Fruit fly (Drosophila melanogaster) whole organism, embryonic: Measurements from ENCODE around the gene Uro.

Experiments used
- Abd-B ChIP-seq: fragments of 200-800 bp; sonication (Bioruptor generic); optimal IDR thresholded peaks from 2 replicates; lab custom pipeline; 2018; ENCODE audit warnings: missing biosample characterization, mild to moderate bottlenecking, missing genetic modification characterization, moderate library complexity
- Atf6 ChIP-seq: fragments of 200-800 bp; sonication (Bioruptor generic); IDR thresholded peaks from 2 replicates; pipeline ENCODE4 v1.3.6; 2022; ENCODE audit warnings: missing biosample characterization, missing genetic modification characterization
- B-H2 ChIP-seq: fragments of 200-800 bp; sonication (Bioruptor generic); optimal IDR thresholded peaks from 2 replicates; lab custom pipeline; 2018; ENCODE audit warnings: missing biosample characterization, mild to moderate bottlenecking, missing genetic modification characterization
- CG12071 ChIP-seq: fragments of 200-800 bp; sonication (Bioruptor generic); optimal IDR thresholded peaks from 3 replicates; lab custom pipeline; 2018; ENCODE audit warnings: missing biosample characterization, mild to moderate bottlenecking, missing genetic modification characterization
- CG1233 ChIP-seq: fragments of 200-800 bp; sonication (Bioruptor generic); optimal IDR thresholded peaks from 4 replicates; lab custom pipeline; 2018; ENCODE audit warnings: missing biosample characterization, mild to moderate bottlenecking, missing genetic modification characterization
- CG13123 ChIP-seq: fragments of 200-800 bp; sonication (Bioruptor generic); optimal IDR thresholded peaks from 2 replicates; lab custom pipeline; 2016; ENCODE audit warnings: missing biosample characterization, missing genetic modification characterization
- CG14860 ChIP-seq: fragments of 200-800 bp; sonication (Bioruptor generic); IDR thresholded peaks from 3 replicates; pipeline ENCODE4 v1.3.6; 2022; ENCODE audit warnings: missing biosample characterization, missing genetic modification characterization; ENCODE audit not compliant: partially characterized antibody
- CG15479 ChIP-seq: fragments of 200-800 bp; sonication (Bioruptor generic); optimal IDR thresholded peaks from 3 replicates; lab custom pipeline; 2019; ENCODE audit warnings: missing biosample characterization, mild to moderate bottlenecking, missing genetic modification characterization, moderate library complexity
- CG17612 ChIP-seq: fragments of 200-800 bp; sonication (Bioruptor generic); IDR thresholded peaks from 2 replicates; pipeline ENCODE4 v1.3.6; 2022; ENCODE audit warnings: missing biosample characterization, missing genetic modification characterization
- CG17912 ChIP-seq: fragments of 200-800 bp; sonication (Bioruptor generic); optimal IDR thresholded peaks from 2 replicates; lab custom pipeline; 2018; ENCODE audit warnings: missing biosample characterization, mild to moderate bottlenecking, missing genetic modification characterization
- CG18476 ChIP-seq: fragments of 200-800 bp; sonication (Bioruptor generic); optimal IDR thresholded peaks from 2 replicates; lab custom pipeline; 2016; ENCODE audit warnings: missing biosample characterization, mild to moderate bottlenecking, missing genetic modification characterization
- CG30020 ChIP-seq: fragments of 200-800 bp; optimal IDR thresholded peaks from 2 replicates; lab custom pipeline; 2019; ENCODE audit warnings: missing biosample characterization, mild to moderate bottlenecking, missing genetic modification characterization, moderate library complexity
- CG4854 ChIP-seq: fragments of 200-800 bp; sonication (Bioruptor generic); optimal IDR thresholded peaks from 2 replicates; lab custom pipeline; 2016; ENCODE audit warnings: missing biosample characterization, missing genetic modification characterization, inconsistent platforms
- CG6689 ChIP-seq: fragments of 200-800 bp; sonication (Bioruptor generic); IDR thresholded peaks from 2 replicates; pipeline ENCODE4 v1.3.6; 2022; ENCODE audit warnings: missing biosample characterization, missing genetic modification characterization
- CG7372 ChIP-seq: fragments of 200-800 bp; sonication (Bioruptor generic); IDR thresholded peaks from 2 replicates; pipeline ENCODE4 v1.3.6; 2022; ENCODE audit warnings: missing biosample characterization, missing genetic modification characterization
- CG7963 ChIP-seq: fragments of 200-800 bp; sonication (Bioruptor generic); IDR thresholded peaks from 3 replicates; pipeline ENCODE4 v1.3.6; 2022; ENCODE audit warnings: missing biosample characterization, missing genetic modification characterization; ENCODE audit not compliant: partially characterized antibody
- CG7987 ChIP-seq: fragments of 200-800 bp; sonication (Bioruptor generic); optimal IDR thresholded peaks from 2 replicates; lab custom pipeline; 2018; ENCODE audit warnings: missing biosample characterization, mild to moderate bottlenecking, missing genetic modification characterization, moderate library complexity
- CHES-1-like ChIP-seq: fragments of 200-800 bp; sonication (Bioruptor generic); optimal IDR thresholded peaks from 2 replicates; lab custom pipeline; 2016; ENCODE audit warnings: missing biosample characterization, missing genetic modification characterization
- Ets97D ChIP-seq: fragments of 200-800 bp; sonication (Bioruptor generic); optimal IDR thresholded peaks from 3 replicates; lab custom pipeline; 2016; ENCODE audit warnings: missing biosample characterization, missing genetic modification characterization
- Gsc ChIP-seq: fragments of 200-800 bp; sonication (Bioruptor generic); IDR thresholded peaks from 2 replicates; pipeline ENCODE4 v1.3.6; 2022; ENCODE audit warnings: missing biosample characterization, missing genetic modification characterization
- H15 ChIP-seq: fragments of 200-800 bp; sonication (Bioruptor generic); IDR thresholded peaks from 3 replicates; pipeline ENCODE4 v1.3.6; 2022; ENCODE audit warnings: missing biosample characterization, missing genetic modification characterization
- HHEX ChIP-seq: fragments of 200-800 bp; sonication (Bioruptor generic); optimal IDR thresholded peaks from 3 replicates; lab custom pipeline; 2017; ENCODE audit warnings: missing biosample characterization, mild to moderate bottlenecking, missing genetic modification characterization, missing genetic modification reagents
- Neu2 ChIP-seq: fragments of 200-800 bp; sonication (Bioruptor generic); optimal IDR thresholded peaks from 3 replicates; lab custom pipeline; 2016; ENCODE audit warnings: missing biosample characterization, missing genetic modification characterization, borderline replicate concordance
- Nf-YA ChIP-seq: fragments of 200-800 bp; sonication (Bioruptor generic); IDR thresholded peaks from 2 replicates; pipeline ENCODE4 v1.3.6; 2022; ENCODE audit warnings: missing biosample characterization, missing genetic modification characterization
- Rfx ChIP-seq: fragments of 200-800 bp; sonication (Bioruptor generic); IDR thresholded peaks from 2 replicates; pipeline ENCODE4 v1.3.6; 2022; ENCODE audit warnings: missing biosample characterization, missing genetic modification characterization
- Sin3A ChIP-seq: fragments of >200 bp; optimal IDR thresholded peaks from 2 replicates; lab custom pipeline; 2018
- Spps ChIP-seq: fragments of 200-800 bp; sonication (Bioruptor generic); optimal IDR thresholded peaks from 2 replicates; lab custom pipeline; 2018; ENCODE audit warnings: missing biosample characterization, mild to moderate bottlenecking, missing genetic modification characterization
- crc ChIP-seq: fragments of 200-800 bp; sonication (Bioruptor generic); optimal IDR thresholded peaks from 2 replicates; lab custom pipeline; 2016; ENCODE audit warnings: missing biosample characterization, missing genetic modification characterization
- danr ChIP-seq: fragments of 200-800 bp; sonication (Bioruptor generic); IDR thresholded peaks from 2 replicates; pipeline ENCODE4 v1.3.6; 2022; ENCODE audit warnings: missing biosample characterization, missing genetic modification characterization
- dysf ChIP-seq: fragments of 200-800 bp; sonication (Bioruptor generic); IDR thresholded peaks from 3 replicates; pipeline ENCODE4 v1.3.6; 2022; ENCODE audit warnings: missing biosample characterization, missing genetic modification characterization
- en ChIP-seq: fragments of 200-800 bp; sonication (Bioruptor generic); optimal IDR thresholded peaks from 2 replicates; lab custom pipeline; 2016; ENCODE audit warnings: missing biosample characterization, missing genetic modification characterization
- fd96Cb ChIP-seq: fragments of 200-800 bp; sonication (Bioruptor generic); optimal IDR thresholded peaks from 2 replicates; lab custom pipeline; 2018; ENCODE audit warnings: missing biosample characterization, mild to moderate bottlenecking, missing genetic modification characterization, moderate library complexity
- gcm2 ChIP-seq: fragments of 200-800 bp; sonication (Bioruptor generic); optimal IDR thresholded peaks from 2 replicates; lab custom pipeline; 2016; ENCODE audit warnings: missing biosample characterization, missing genetic modification characterization
- hbn ChIP-seq: fragments of 200-800 bp; sonication (Bioruptor generic); IDR thresholded peaks from 2 replicates; pipeline ENCODE4 v1.3.6; 2022; ENCODE audit warnings: missing biosample characterization, missing genetic modification characterization; ENCODE audit not compliant: partially characterized antibody
- ken ChIP-seq: fragments of 200-800 bp; sonication (Bioruptor generic); IDR thresholded peaks from 3 replicates; pipeline ENCODE4 v1.3.6; 2022; ENCODE audit warnings: missing biosample characterization, missing genetic modification characterization
- knrl ChIP-seq: fragments of 200-800 bp; sonication (Bioruptor generic); IDR thresholded peaks from 3 replicates; pipeline ENCODE4 v1.3.6; 2022; ENCODE audit warnings: missing biosample characterization, missing genetic modification characterization; ENCODE audit not compliant: partially characterized antibody
- lov ChIP-seq, 2 experiments: fragments of 200-800 bp in 1 of 2; fragments of >200 bp in 1 of 2; sonication (Bioruptor generic) in 1 of 2; IDR thresholded peaks in 1 of 2; optimal IDR thresholded peaks in 1 of 2; 2 replicates in 1 of 2; 3 replicates in 1 of 2; pipeline versions ENCODE4 v1.3.6 to Lab custom; 2017 to 2022; ENCODE audit warnings: missing biosample characterization in 1 of 2, missing genetic modification characterization in 1 of 2
- nau ChIP-seq: fragments of 200-800 bp; sonication (Bioruptor generic); optimal IDR thresholded peaks from 3 replicates; lab custom pipeline; 2017; ENCODE audit warnings: missing biosample characterization, mild to moderate bottlenecking, missing genetic modification characterization, missing genetic modification reagents
- pros ChIP-seq: fragments of 200-800 bp; sonication (Bioruptor generic); optimal IDR thresholded peaks from 3 replicates; lab custom pipeline; 2019; ENCODE audit warnings: missing biosample characterization, mild to moderate bottlenecking, missing genetic modification characterization, moderate library complexity
- salm ChIP-seq: fragments of 200-800 bp; sonication (Bioruptor generic); optimal IDR thresholded peaks from 2 replicates; lab custom pipeline; 2018; ENCODE audit warnings: missing biosample characterization, mild to moderate bottlenecking, missing genetic modification characterization
- schlank ChIP-seq: fragments of 200-800 bp; sonication (Bioruptor generic); optimal IDR thresholded peaks from 2 replicates; lab custom pipeline; 2018; ENCODE audit warnings: missing biosample characterization, mild to moderate bottlenecking, missing genetic modification characterization
- slbo ChIP-seq: fragments of 200-800 bp; sonication (Bioruptor generic); IDR thresholded peaks from 2 replicates; pipeline ENCODE4 v1.3.6; 2022; ENCODE audit warnings: missing biosample characterization, missing genetic modification characterization
- sob ChIP-seq: fragments of 200-800 bp; sonication (Bioruptor generic); IDR thresholded peaks from 2 replicates; pipeline ENCODE4 v1.3.6; 2022; ENCODE audit warnings: missing biosample characterization, missing genetic modification characterization
- tgo ChIP-seq: fragments of 200-800 bp; sonication (Bioruptor generic); IDR thresholded peaks from 3 replicates; pipeline ENCODE4 v1.3.6; 2022; ENCODE audit warnings: missing biosample characterization, missing genetic modification characterization
- toy ChIP-seq: fragments of 200-800 bp; sonication (Bioruptor generic); IDR thresholded peaks from 2 replicates; pipeline ENCODE4 v1.3.6; 2022; ENCODE audit warnings: missing biosample characterization, missing genetic modification characterization
- unpg ChIP-seq: fragments of 200-800 bp; sonication (Bioruptor generic); optimal IDR thresholded peaks from 3 replicates; lab custom pipeline; 2018; ENCODE audit warnings: missing biosample characterization, mild to moderate bottlenecking, missing genetic modification characterization, moderate library complexity
- vfl ChIP-seq: fragments of 200-800 bp; sonication (Bioruptor generic); optimal IDR thresholded peaks from 2 replicates; lab custom pipeline; 2016; ENCODE audit warnings: missing biosample characterization, missing genetic modification characterization
- vnd ChIP-seq: fragments of 200-800 bp; sonication (Bioruptor generic); IDR thresholded peaks from 3 replicates; pipeline ENCODE4 v1.3.6; 2022; ENCODE audit warnings: missing biosample characterization, missing genetic modification characterization; ENCODE audit not compliant: partially characterized antibody
- zen ChIP-seq: fragments of 200-800 bp; sonication (Bioruptor generic); optimal IDR thresholded peaks from 3 replicates; lab custom pipeline; 2018; ENCODE audit warnings: missing biosample characterization, mild to moderate bottlenecking, missing genetic modification characterization, moderate library complexity

The Uro gene

DNA sequence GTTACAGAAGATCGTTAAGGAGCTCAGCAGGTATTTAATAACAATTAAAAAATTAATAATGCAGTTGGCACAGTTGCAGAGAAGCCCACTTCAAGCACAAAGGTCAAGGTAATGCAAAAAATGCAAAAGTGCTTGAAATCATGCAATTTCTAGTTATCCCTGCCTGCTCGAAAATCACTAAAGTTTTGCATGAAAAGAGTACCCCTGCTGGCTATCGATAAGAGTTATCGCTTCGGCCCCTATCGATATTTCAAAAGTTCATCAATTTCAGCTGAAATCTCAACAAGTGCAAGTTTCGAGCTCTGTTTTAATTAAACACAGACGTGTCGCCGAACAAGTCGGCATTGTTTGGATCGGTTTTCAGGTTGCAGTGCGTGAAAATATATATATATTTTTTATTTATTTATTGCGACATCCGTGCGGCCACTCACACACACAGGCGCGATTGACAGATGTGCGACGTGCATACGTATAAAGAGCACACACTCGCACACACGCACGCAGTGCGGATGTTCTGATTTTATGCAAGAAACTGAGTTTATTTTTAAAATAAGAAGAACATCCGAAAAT, 41.5 kb downstream of the Uro start (continued):
- TF ChIP-seq slbo (peak; percentile 72), fd96Cb (tag; lab: Kevin White, UChicago) (peak; percentile 1), Nf-YA (GFP tag; lab: Robert Waterston, UW) (no peak), pros (no peak), knrl (GFP tag; lab: Robert Waterston, UW) (peak; percentile 86), salm (no peak), CG30020 (tag; lab: Kevin White, UChicago) (peak; percentile 43), Gsc (GFP tag; lab: Robert Waterston, UW) (no peak), toy (0 out of 2 replicates have a peak, but pooled peaks have one; percentile 20), vnd (GFP tag; lab: Robert Waterston, UW) (peak; percentile 79), ken (GFP tag; lab: Robert Waterston, UW) (0 out of 3 replicates have a peak, but pooled peaks have one; percentile 56), Sin3A (lab: Kevin White, UChicago) (peak; percentile 58), CG17612 (GFP tag; lab: Robert Waterston, UW) (no peak), CG4854 (GFP tag; lab: Kevin White, UChicago) (peak; percentile 28), Spps (tag; lab: Kevin White, UChicago) (no peak), nau (GFP tag; lab: Kevin White, UChicago) (no peak), schlank (peak; percentile 4), Abd-B (GFP tag; lab: Kevin White, UChicago) (peak; percentile 50), zen (tag; lab: Kevin White, UChicago) (peak; percentile 41), CG7963 (GFP tag; lab: Robert Waterston, UW) (peak; percentile 64; the same call in 2 of the 3 replicates), sob (GFP tag; lab: Robert Waterston, UW) (peak; percentile 75), CG15479 (GFP tag; lab: Kevin White, UChicago) (peak; percentile 32), CHES-1-like (peak; percentile 19), Rfx (GFP tag; lab: Robert Waterston, UW) (peak; percentile 78), unpg (GFP tag; lab: Kevin White, UChicago) (peak; percentile 55), CG6689 (0 out of 2 replicates have a peak, but pooled peaks have one; percentile 38), tgo (peak; percentile 18; the same call in 1 of the 3 replicates), CG12071 (GFP tag; lab: Kevin White, UChicago) (no peak), Atf6 (GFP tag; lab: Robert Waterston, UW) (peak; percentile 65; the same call in 1 of the 2 replicates), CG18476 (GFP tag; lab: Kevin White, UChicago) (peak; percentile 15), en (GFP tag; lab: Kevin White, UChicago) (no peak), danr (no peak), H15 (GFP tag; lab: Robert Waterston, UW) (peak; percentile 48; the same call in 1 of the 3 replicates), lov (optimal IDR thresholded peaks at IDR 0.05; lab: Kevin White, UChicago) (no peak), lov (GFP tag; IDR thresholded peaks at IDR 0.05; lab: Robert Waterston, UW) (0 out of 3 replicates have a peak, but pooled peaks have one; percentile 62), CG13123 (GFP tag; lab: Kevin White, UChicago) (no peak), CG17912 (GFP tag; lab: Kevin White, UChicago) (no peak), gcm2 (GFP tag; lab: Kevin White, UChicago) (no peak), crc (no peak), CG1233 (GFP tag; lab: Kevin White, UChicago) (no peak), vfl (GFP tag; lab: Kevin White, UChicago) (no peak), HHEX (GFP tag; lab: Kevin White, UChicago) (peak; percentile 53), dysf (GFP tag; lab: Robert Waterston, UW) (peak; percentile 63), Neu2 (GFP tag; lab: Kevin White, UChicago) (no peak), B-H2 (GFP tag; lab: Kevin White, UChicago) (no peak), CG7987 (no peak), hbn (GFP tag; lab: Robert Waterston, UW) (peak; percentile 87), Ets97D (GFP tag; lab: Kevin White, UChicago) (peak; percentile 86), CG14860 (GFP tag; lab: Robert Waterston, UW) (peak; percentile 63), CG7372 (peak; percentile 32; the same call in 1 of the 2 replicates)
